Fruit fly (Drosophila melanogaster): ENCODE measurements around the gene CG14540.

CG14540 gene

DNA sequence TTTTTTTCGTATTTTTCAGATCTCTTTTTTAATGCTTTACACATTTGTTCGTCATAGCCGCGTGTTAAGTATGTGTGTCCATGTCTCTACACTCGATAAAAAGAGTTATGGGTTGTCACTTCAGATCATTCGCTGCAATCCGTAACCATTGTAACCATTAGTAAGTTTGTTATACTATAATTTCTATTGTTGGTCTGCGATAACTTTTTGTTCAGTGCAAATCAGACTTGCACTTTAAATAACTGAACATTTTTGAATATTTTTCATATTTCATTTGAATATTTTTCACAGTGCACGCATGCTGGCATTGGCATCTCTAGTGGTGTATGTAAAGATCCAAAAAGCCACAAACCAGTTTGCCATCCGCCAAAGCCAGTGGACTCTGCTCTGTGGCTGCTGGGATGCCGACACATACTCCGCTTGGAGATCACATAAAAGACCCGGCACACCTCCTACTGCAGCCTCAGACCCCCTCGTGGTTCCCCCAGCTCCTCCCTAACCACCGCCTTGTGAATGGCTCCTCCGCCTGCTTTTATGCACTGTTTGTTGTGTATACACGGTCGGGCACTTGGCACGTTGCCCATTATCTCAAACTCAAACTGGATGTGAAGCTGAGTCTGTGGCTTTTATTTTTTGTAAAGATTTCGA, 49.9 kb downstream of the CG14540 start (continued):
- TF ChIP-seq cwo (GFP tag; optimal IDR thresholded peaks at IDR 0.05), result peak; percentile 62
- no peak for TF ChIP-seq unc-4 (GFP tag; IDR thresholded peaks at IDR 0.05; ENCODE audit: partially characterized antibody)
- TF ChIP-seq CG6813 (GFP tag; optimal IDR thresholded peaks at IDR 0.05), result peak; percentile 69
- TF ChIP-seq grn (GFP tag; optimal IDR thresholded peaks at IDR 0.05), result no peak
- TF ChIP-seq fd3F (GFP tag; optimal IDR thresholded peaks at IDR 0.05), result peak; percentile 76
- peak; percentile 87 for TF ChIP-seq CG12659 (GFP tag; optimal IDR thresholded peaks at IDR 0.05)
- peak; percentile 83 for TF ChIP-seq CG32767 (GFP tag; IDR thresholded peaks at IDR 0.05)
- TF ChIP-seq Jarid2 (GFP tag; optimal IDR thresholded peaks at IDR 0.05), result peak; percentile 53
- peak; percentile 92 for TF ChIP-seq corto (GFP tag; optimal IDR thresholded peaks at IDR 0.05)
- peak; percentile 91 for TF ChIP-seq PHDP (tag; optimal IDR thresholded peaks at IDR 0.05)
- TF ChIP-seq CG4404 (GFP tag; IDR thresholded peaks at IDR 0.05), result peak; percentile 72; the same call in 1 of the 2 replicates
- TF ChIP-seq Lpt (GFP tag; optimal IDR thresholded peaks at IDR 0.05), result no peak
- TF ChIP-seq CG10979 (tag; optimal IDR thresholded peaks at IDR 0.05), result peak; percentile 91
- peak; percentile 78 for TF ChIP-seq gsb (GFP tag; IDR thresholded peaks at IDR 0.05)
- peak; percentile 90 for TF ChIP-seq Blimp-1 (GFP tag; optimal IDR thresholded peaks at IDR 0.05)
- TF ChIP-seq CG1832 (GFP tag; optimal IDR thresholded peaks at IDR 0.05), result no peak
- no peak for TF ChIP-seq yki (optimal IDR thresholded peaks at IDR 0.05)
- peak; percentile 69 for TF ChIP-seq CG30431 (GFP tag; optimal IDR thresholded peaks at IDR 0.05)
- peak; percentile 81 for TF ChIP-seq CG1233 (GFP tag; optimal IDR thresholded peaks at IDR 0.05)
- TF ChIP-seq Doc2 (GFP tag; IDR thresholded peaks at IDR 0.05), result 0 out of 2 replicates have a peak, but pooled peaks have one; percentile 29
- no peak for TF ChIP-seq da (GFP tag; optimal IDR thresholded peaks at IDR 0.05)
- peak; percentile 86 to 87 for TF ChIP-seq Pdp1 (GFP tag; optimal IDR thresholded peaks at IDR 0.05)
- TF ChIP-seq ssp (GFP tag; IDR thresholded peaks at IDR 0.05), result peak; percentile 75
- peak; percentile 64 for TF ChIP-seq Deaf1 (tag; optimal IDR thresholded peaks at IDR 0.05)
- TF ChIP-seq Dek (tag; optimal IDR thresholded peaks at IDR 0.05), result peak; percentile 80
- TF ChIP-seq zf30C (GFP tag; optimal IDR thresholded peaks at IDR 0.05), result peak; percentile 76
- peak; percentile 84 for TF ChIP-seq ara (GFP tag; IDR thresholded peaks at IDR 0.05)
- peak; percentile 72 for TF ChIP-seq CG6654 (GFP tag; optimal IDR thresholded peaks at IDR 0.05)
- TF ChIP-seq hth (optimal IDR thresholded peaks at IDR 0.05), result no peak
- TF ChIP-seq cato (GFP tag; optimal IDR thresholded peaks at IDR 0.05; ENCODE audit: borderline replicate concordance), result peak; percentile 69
- TF ChIP-seq H15 (GFP tag; IDR thresholded peaks at IDR 0.05), result peak; percentile 85
- 0 out of 2 replicates have a peak, but pooled peaks have one; percentile 7 for TF ChIP-seq Dip2 (GFP tag; IDR thresholded peaks at IDR 0.05)
- peak; percentile 83 for TF ChIP-seq CrebB (tag; optimal IDR thresholded peaks at IDR 0.05)
- peak; percentile 74 for TF ChIP-seq Antp (GFP tag; optimal IDR thresholded peaks at IDR 0.05)
- TF ChIP-seq CG32772 (GFP tag; IDR thresholded peaks at IDR 0.05), result peak; percentile 85
- peak; percentile 90 for TF ChIP-seq CG4424 (GFP tag; optimal IDR thresholded peaks at IDR 0.05)
- TF ChIP-seq CG3847 (GFP tag; IDR thresholded peaks at IDR 0.05), result peak; percentile 81
- no peak for TF ChIP-seq pros (GFP tag; optimal IDR thresholded peaks at IDR 0.05)
- no peak for TF ChIP-seq B-H2 (GFP tag; optimal IDR thresholded peaks at IDR 0.05)
- peak; percentile 85 for TF ChIP-seq CG17385 (GFP tag; optimal IDR thresholded peaks at IDR 0.05)
- peak; percentile 77 for TF ChIP-seq CG4707 (GFP tag; optimal IDR thresholded peaks at IDR 0.05)
- peak; percentile 84 for TF ChIP-seq Dip3 (GFP tag; optimal IDR thresholded peaks at IDR 0.05)
- TF ChIP-seq CG8290 (GFP tag; optimal IDR thresholded peaks at IDR 0.05), result peak; percentile 74
- peak in 1 of 2 experiments; percentile 86 for TF ChIP-seq CG8290 (tag; optimal IDR thresholded peaks at IDR 0.05)
- peak; percentile 70 for TF ChIP-seq CG1792 (GFP tag; optimal IDR thresholded peaks at IDR 0.05)
- peak; percentile 75 for TF ChIP-seq crol (GFP tag; IDR thresholded peaks at IDR 0.05)
- peak; percentile 37 for TF ChIP-seq slou (GFP tag; optimal IDR thresholded peaks at IDR 0.05)
- TF ChIP-seq H2.0 (GFP tag; IDR thresholded peaks at IDR 0.05), result peak; percentile 88
- peak; percentile 80 for TF ChIP-seq CG9932 (GFP tag; IDR thresholded peaks at IDR 0.05)
- TF ChIP-seq esg (GFP tag; conservative IDR thresholded peaks at IDR 0.05), result peak; percentile 91
